Worm (Caenorhabditis elegans) whole organism, young adult: Measurements from ENCODE around the gene mel-11.

Experiments used
- F57C9.4 ChIP-seq: sonication (generic microtip); optimal IDR thresholded peaks from 2 replicates; lab custom pipeline; 2017; ENCODE audit warnings: mild to moderate bottlenecking, missing genetic modification characterization, missing compliant biosample characterization
- T07F8.4 ChIP-seq: sonication (generic microtip); optimal IDR thresholded peaks from 2 replicates; lab custom pipeline; 2016; ENCODE audit warnings: mild to moderate bottlenecking, missing genetic modification characterization, moderate library complexity, missing compliant biosample characterization
- ama-1 ChIP-seq, 3 experiments: fragments of 150-350 bp in 1 of 3; sonication (generic microtip) in 2 of 3; optimal IDR thresholded peaks; 2 replicates each; lab custom pipeline; 2014 to 2018; ENCODE audit warnings: missing biosample characterization in 2 of 3, missing genetic modification characterization in 2 of 3, missing genetic modification reagents in 2 of 3
- attf-5 ChIP-seq: fragments of 200-800 bp; sonication (Bioruptor generic); optimal IDR thresholded peaks from 2 replicates; lab custom pipeline; 2018; ENCODE audit warnings: mild to moderate bottlenecking, missing genetic modification characterization, missing compliant biosample characterization
- ccch-3 ChIP-seq: fragments of 200-800 bp; sonication (Bioruptor generic); optimal IDR thresholded peaks from 2 replicates; lab custom pipeline; 2018; ENCODE audit warnings: mild to moderate bottlenecking, missing genetic modification characterization, missing compliant biosample characterization
- let-526 ChIP-seq: fragments of 200-800 bp; sonication (Bioruptor generic); IDR thresholded peaks from 2 replicates; pipeline ENCODE4 v1.3.6; 2022; ENCODE audit warnings: missing genetic modification reagents, missing genetic modification characterization, missing compliant biosample characterization
- nfya-1 ChIP-seq: sonication (generic microtip); optimal IDR thresholded peaks from 2 replicates; lab custom pipeline; 2017; ENCODE audit warnings: antibody characterized with exemption, missing compliant biosample characterization, missing genetic modification characterization, borderline replicate concordance; ENCODE audit not compliant: insufficient read depth
- nhr-80 ChIP-seq: sonication (generic microtip); optimal IDR thresholded peaks from 2 replicates; lab custom pipeline; 2016; ENCODE audit warnings: missing genetic modification characterization, missing compliant biosample characterization
- ztf-26 ChIP-seq: sonication (generic microtip); optimal IDR thresholded peaks from 2 replicates; lab custom pipeline; 2017; ENCODE audit warnings: missing genetic modification characterization, missing compliant biosample characterization

DNA sequence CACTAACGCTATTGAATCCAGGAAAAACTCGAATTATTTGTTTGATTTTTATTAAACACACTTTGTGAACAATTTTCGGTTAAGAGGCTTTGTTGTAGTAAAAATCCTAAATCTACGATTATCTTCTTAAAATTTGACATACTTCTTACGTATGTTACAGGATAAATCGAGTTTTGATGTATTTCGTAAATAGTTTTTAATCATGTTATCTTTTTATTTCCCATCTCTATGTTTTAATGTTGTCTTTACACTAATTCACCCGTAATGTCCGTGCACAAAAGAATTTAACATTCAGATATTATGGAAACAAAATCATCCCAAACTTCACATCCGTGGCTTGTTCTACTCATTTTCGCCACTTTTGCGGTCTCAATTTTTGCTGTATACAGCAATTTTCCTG, 34.7 kb upstream of the mel-11 start, which contains the start of gene egli-1:
- TF ChIP-seq F57C9.4 (no peak), attf-5 (GFP tag; lab: Kevin White, UChicago) (no peak), T07F8.4 (tag; lab: Kevin White, UChicago) (no peak), nfya-1 (tag; lab: Kevin White, UChicago) (no peak), ama-1 (optimal IDR thresholded peaks at IDR 0.05; lab: Kevin White, UChicago) (no peak), ama-1 (GFP tag; optimal IDR thresholded peaks at IDR 0.05; lab: Kevin White, UChicago) (no peak), ztf-26 (tag; lab: Kevin White, UChicago) (no peak), ccch-3 (GFP tag; lab: Kevin White, UChicago) (no peak), nhr-80 (tag; lab: Kevin White, UChicago) (no peak), let-526 (GFP tag; lab: Robert Waterston, UW) (no peak)
